Worm (Caenorhabditis elegans) whole organism, late embryonic: Measurements from ENCODE around the gene nhr-103.

ENCODE experiments used
- Y22D7AL.16 ChIP-seq: sonication (generic microtip); optimal IDR thresholded peaks from 2 replicates; lab custom pipeline; 2016; ENCODE audit warnings: missing genetic modification characterization, missing compliant biosample characterization
- ceh-14 ChIP-seq: sonication (generic microtip); optimal IDR thresholded peaks from 2 replicates; lab custom pipeline; 2016; ENCODE audit warnings: missing genotype, missing genetic modification characterization, missing compliant biosample characterization
- ceh-45 ChIP-seq: fragments of 200-800 bp; sonication (Bioruptor generic); IDR thresholded peaks from 2 replicates; pipeline ENCODE4 v1.3.6; 2022; ENCODE audit warnings: missing genetic modification reagents, missing genetic modification characterization, missing compliant biosample characterization
- nhr-11 ChIP-seq: fragments of 150-350 bp; optimal IDR thresholded peaks from 2 replicates; lab custom pipeline; 2014; ENCODE audit warnings: missing biosample characterization, missing genetic modification characterization
- pax-1 ChIP-seq: fragments of 150-350 bp; optimal IDR thresholded peaks from 2 replicates; lab custom pipeline; 2014; ENCODE audit warnings: missing biosample characterization, missing genetic modification characterization
- tbx-7 ChIP-seq: sonication (generic microtip); optimal IDR thresholded peaks from 2 replicates; lab custom pipeline; 2016; ENCODE audit warnings: missing genotype, missing genetic modification characterization, missing compliant biosample characterization

- TF ChIP-seq nhr-11 (tag; lab: Kevin White, UChicago) (no peak), Y22D7AL.16 (tag; lab: Kevin White, UChicago) (no peak), ceh-45 (GFP tag; lab: Robert Waterston, UW) (no peak), pax-1 (tag; lab: Kevin White, UChicago) (no peak), tbx-7 (no peak), ceh-14 (tag; lab: Kevin White, UChicago) (no peak)
These were observed 46.0 kb upstream of the nhr-103 start, which contains the start of gene cyp-33C1 for ce11 chrV:2179214-2179613.
